Fruit fly (Drosophila melanogaster) whole organism, adult: ENCODE results near the gene sina.

Source experiments
- CG11617 ChIP-seq: fragments of 200-800 bp; sonication (Bioruptor generic); optimal IDR thresholded peaks from 2 replicates; lab custom pipeline; 2017; ENCODE audit warnings: mild to moderate bottlenecking, missing biosample characterization, missing genetic modification reagents, missing genetic modification characterization
- CG12768 ChIP-seq: fragments of 200-800 bp; sonication (Bioruptor generic); optimal IDR thresholded peaks from 2 replicates; lab custom pipeline; 2017; ENCODE audit warnings: missing biosample characterization, missing genetic modification characterization, mild to moderate bottlenecking, moderate library complexity, missing genetic modification reagents
- CG14711 ChIP-seq: fragments of 200-800 bp; sonication (Bioruptor generic); optimal IDR thresholded peaks from 2 replicates; lab custom pipeline; 2018; ENCODE audit warnings: missing biosample characterization, mild to moderate bottlenecking, missing genetic modification characterization, moderate library complexity
- CG1620 ChIP-seq: fragments of 200-800 bp; sonication (Bioruptor generic); optimal IDR thresholded peaks from 2 replicates; lab custom pipeline; 2016; ENCODE audit warnings: missing biosample characterization, missing genetic modification characterization
- CG33017 ChIP-seq: fragments of 200-800 bp; sonication (Bioruptor generic); optimal IDR thresholded peaks from 2 replicates; lab custom pipeline; 2018; ENCODE audit warnings: missing biosample characterization, mild to moderate bottlenecking, missing genetic modification characterization, moderate library complexity
- CG5204 ChIP-seq: fragments of 200-800 bp; sonication (Bioruptor generic); optimal IDR thresholded peaks from 2 replicates; lab custom pipeline; 2016; ENCODE audit warnings: missing biosample characterization, missing genetic modification characterization
- CG7045 ChIP-seq: fragments of 200-800 bp; sonication (Bioruptor generic); optimal IDR thresholded peaks from 2 replicates; lab custom pipeline; 2017; ENCODE audit warnings: missing biosample characterization, mild to moderate bottlenecking, missing genetic modification characterization
- CG7101 ChIP-seq: fragments of 200-800 bp; sonication (Bioruptor generic); optimal IDR thresholded peaks from 2 replicates; lab custom pipeline; 2018; ENCODE audit warnings: missing biosample characterization, mild to moderate bottlenecking, missing genetic modification characterization, moderate library complexity
- Clk ChIP-seq: fragments of 200-800 bp; sonication (Bioruptor generic); optimal IDR thresholded peaks from 2 replicates; lab custom pipeline; 2017; ENCODE audit warnings: missing biosample characterization, missing genetic modification characterization
- Crg-1 ChIP-seq: fragments of 200-800 bp; sonication (Bioruptor generic); optimal IDR thresholded peaks from 2 replicates; lab custom pipeline; 2016; ENCODE audit warnings: missing biosample characterization, missing genetic modification characterization
- Hr96 ChIP-seq: fragments of 200-800 bp; sonication (Bioruptor generic); optimal IDR thresholded peaks from 2 replicates; lab custom pipeline; 2016; ENCODE audit warnings: missing biosample characterization, missing genetic modification characterization
- Mnt ChIP-seq: fragments of 200-800 bp; sonication (Bioruptor generic); optimal IDR thresholded peaks from 2 replicates; lab custom pipeline; 2016; ENCODE audit warnings: missing biosample characterization, mild to moderate bottlenecking, missing genetic modification characterization
- bab1 ChIP-seq: fragments of 200-800 bp; sonication (Bioruptor generic); optimal IDR thresholded peaks from 3 replicates; lab custom pipeline; 2019; ENCODE audit warnings: missing biosample characterization, mild to moderate bottlenecking, missing genetic modification characterization, moderate library complexity
- cic ChIP-seq: fragments of 200-800 bp; sonication (Bioruptor generic); optimal IDR thresholded peaks from 2 replicates; lab custom pipeline; 2017; ENCODE audit warnings: missing biosample characterization, mild to moderate bottlenecking, missing genetic modification characterization, moderate library complexity
- cnc ChIP-seq, 2 experiments: fragments of >200 bp; optimal IDR thresholded peaks; 2 replicates each; lab custom pipeline; 2017
- kay ChIP-seq: fragments of 200-800 bp; sonication (Bioruptor generic); peaks from one replicate; lab custom pipeline; 2016; ENCODE audit warnings: missing biosample characterization, missing genetic modification characterization, borderline replicate concordance
- ovo ChIP-seq: fragments of 200-800 bp; sonication (Bioruptor generic); optimal IDR thresholded peaks from 2 replicates; lab custom pipeline; 2016; ENCODE audit warnings: missing biosample characterization, missing genetic modification characterization
- pad ChIP-seq: fragments of 200-800 bp; sonication (Bioruptor generic); optimal IDR thresholded peaks from 3 replicates; lab custom pipeline; 2017; ENCODE audit warnings: missing biosample characterization, missing genetic modification characterization, mild to moderate bottlenecking, moderate library complexity, missing genetic modification reagents
- tj ChIP-seq: fragments of 200-800 bp; sonication (Bioruptor generic); optimal IDR thresholded peaks from 3 replicates; lab custom pipeline; 2017; ENCODE audit warnings: missing biosample characterization, mild to moderate bottlenecking, missing genetic modification characterization, moderate library complexity
- toe ChIP-seq: fragments of 200-800 bp; sonication (Bioruptor generic); optimal IDR thresholded peaks from 2 replicates; lab custom pipeline; 2016; ENCODE audit warnings: missing biosample characterization, missing genetic modification characterization

Gene sina

DNA sequence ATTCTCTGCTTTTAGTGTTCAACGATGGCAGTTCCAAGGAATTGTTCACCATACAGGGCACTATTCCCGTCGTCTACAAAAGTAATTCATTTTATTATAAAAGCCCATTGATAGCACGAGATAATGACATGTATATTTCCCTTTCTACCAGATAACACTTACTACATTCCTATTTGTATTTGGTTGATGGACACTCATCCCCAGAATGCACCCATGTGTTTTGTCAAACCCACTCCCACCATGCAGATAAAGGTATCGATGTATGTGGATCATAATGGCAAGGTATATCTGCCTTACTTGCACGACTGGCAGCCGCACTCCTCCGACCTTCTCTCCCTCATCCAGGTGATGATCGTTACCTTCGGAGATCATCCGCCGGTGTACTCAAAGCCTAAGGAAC is 10.6 kb upstream of the sina start:
- no peak for TF ChIP-seq ovo (GFP tag; lab: Kevin White, UChicago)
- TF ChIP-seq toe (GFP tag; lab: Kevin White, UChicago), result no peak
- TF ChIP-seq CG7101 (tag; lab: Kevin White, UChicago), result no peak
- peak; percentile 95 for TF ChIP-seq cic (GFP tag; lab: Kevin White, UChicago)
- no peak for TF ChIP-seq cnc (optimal IDR thresholded peaks at IDR 0.05; lab: Kevin White, UChicago)
- TF ChIP-seq CG7045 (GFP tag; lab: Kevin White, UChicago), result no peak
- no peak for TF ChIP-seq CG33017 (tag; lab: Kevin White, UChicago)
- no peak for TF ChIP-seq Crg-1 (GFP tag; lab: Kevin White, UChicago)
- TF ChIP-seq Clk (GFP tag; lab: Kevin White, UChicago), result no peak
- no peak for TF ChIP-seq CG1620 (GFP tag; lab: Kevin White, UChicago)
- no peak for TF ChIP-seq pad
- no peak for TF ChIP-seq bab1 (GFP tag; lab: Kevin White, UChicago)
- peak; percentile 25 for TF ChIP-seq Mnt (GFP tag; lab: Kevin White, UChicago)
- TF ChIP-seq tj (GFP tag; lab: Kevin White, UChicago), result no peak
- no peak for TF ChIP-seq CG14711 (tag; lab: Kevin White, UChicago)

DNA sequence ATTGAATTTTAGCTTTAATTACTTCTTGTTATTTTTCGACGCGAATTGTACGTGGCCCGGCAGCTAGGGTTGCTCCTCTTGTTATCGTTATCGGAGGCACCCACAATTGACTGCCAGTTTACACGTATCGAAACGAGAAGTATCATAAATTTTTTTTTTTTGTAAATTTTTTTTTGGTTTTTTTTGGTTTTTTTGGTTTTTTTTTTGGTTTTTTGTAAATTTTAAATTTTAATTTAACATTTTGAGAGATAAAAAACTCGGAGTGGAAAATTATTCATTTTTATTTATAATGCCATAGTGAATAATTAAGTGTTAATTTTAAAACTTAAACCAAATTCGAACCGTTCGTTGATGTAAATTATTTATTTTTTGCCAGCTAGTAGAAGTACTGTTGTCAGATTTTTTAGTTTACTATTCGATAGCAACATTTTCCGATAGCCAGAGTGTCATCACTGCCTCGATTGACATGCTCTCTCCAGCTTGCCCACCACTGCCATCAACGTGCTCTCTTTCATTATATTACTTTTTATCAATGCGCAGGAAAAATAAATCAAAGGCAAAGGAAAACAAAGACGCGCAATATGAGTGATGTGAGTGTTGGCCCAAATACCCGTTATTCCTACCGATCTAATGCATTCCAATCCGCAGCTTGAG is 8.5 kb upstream of the sina start, which contains the start of the genes kud and Zcchc7:
TSS of gene kud (minus strand) at position 72 of the 654 bp plus-strand sequence.
TSS of gene Zcchc7 (plus strand) at position 467 of the 654 bp plus-strand sequence.
- TF ChIP-seq Crg-1 (GFP tag; lab: Kevin White, UChicago), result peak; percentile 67
- no peak for TF ChIP-seq toe (GFP tag; lab: Kevin White, UChicago)
- peak; percentile 78 for TF ChIP-seq CG33017 (tag; lab: Kevin White, UChicago)
- TF ChIP-seq Hr96 (GFP tag; lab: Kevin White, UChicago), result peak; percentile 82
- TF ChIP-seq pad, result peak; percentile 57
- TF ChIP-seq kay (GFP tag; lab: Kevin White, UChicago), result no peak
- TF ChIP-seq CG7101 (tag; lab: Kevin White, UChicago), result peak; percentile 82
- peak; percentile 78 for TF ChIP-seq Mnt (GFP tag; lab: Kevin White, UChicago)
- TF ChIP-seq CG14711 (tag; lab: Kevin White, UChicago), result peak; percentile 82
- peak; percentile 72 for TF ChIP-seq bab1 (GFP tag; lab: Kevin White, UChicago)
- TF ChIP-seq cic (GFP tag; lab: Kevin White, UChicago), result peak; percentile 34
- peak; percentile 84 for TF ChIP-seq CG11617
- TF ChIP-seq CG5204, result no peak
- peak; percentile 73 for TF ChIP-seq Clk (GFP tag; lab: Kevin White, UChicago)
- peak; percentile 86 for TF ChIP-seq CG7045 (GFP tag; lab: Kevin White, UChicago)
- no peak for TF ChIP-seq cnc (optimal IDR thresholded peaks at IDR 0.05; lab: Kevin White, UChicago)
- peak; percentile 80 for TF ChIP-seq CG12768 (GFP tag; lab: Kevin White, UChicago)
- peak; percentile 45 for TF ChIP-seq ovo (GFP tag; lab: Kevin White, UChicago)
- TF ChIP-seq CG1620 (GFP tag; lab: Kevin White, UChicago), result peak; percentile 84
- peak; percentile 55 for TF ChIP-seq tj (GFP tag; lab: Kevin White, UChicago)

DNA sequence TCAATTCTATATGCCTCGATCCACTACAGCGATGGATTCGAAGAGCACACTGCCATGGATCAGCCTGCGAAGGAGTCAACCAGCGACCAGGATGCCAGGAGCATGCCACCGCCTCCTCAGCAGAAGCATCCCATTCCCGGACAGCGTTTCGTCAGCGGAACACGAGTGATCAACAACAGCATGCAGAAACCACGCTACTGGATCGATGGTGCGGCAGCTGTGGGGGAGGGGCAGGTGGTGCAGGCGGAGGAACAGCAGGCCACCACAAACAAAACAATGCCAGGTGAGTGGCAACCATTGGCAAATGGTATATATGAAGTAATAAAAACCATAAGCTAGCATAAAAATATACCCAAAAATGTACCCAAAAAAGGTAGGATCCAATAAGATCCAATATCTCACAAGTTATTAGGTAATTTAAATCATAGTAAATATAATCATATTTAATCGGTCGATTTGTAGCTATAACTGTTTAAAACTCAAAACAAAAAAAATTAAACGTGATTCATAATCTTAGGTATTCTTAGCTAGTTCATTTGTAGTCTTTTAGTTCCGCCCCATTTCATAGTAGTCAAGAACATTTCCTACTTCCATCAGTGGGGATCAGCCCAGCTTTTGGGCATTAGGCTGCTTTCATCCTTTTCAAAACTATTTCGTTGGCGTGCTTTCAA is 7.8 kb upstream of the sina start, which contains the start of gene CG32161:
TSS of gene CG32161 (plus strand) at position 621 of the 671 bp plus-strand sequence.
- TF ChIP-seq CG33017 (tag; lab: Kevin White, UChicago) (no peak), CG12768 (GFP tag; lab: Kevin White, UChicago) (no peak), kay (GFP tag; lab: Kevin White, UChicago) (no peak), tj (GFP tag; lab: Kevin White, UChicago) (no peak), Crg-1 (GFP tag; lab: Kevin White, UChicago) (no peak)

DNA sequence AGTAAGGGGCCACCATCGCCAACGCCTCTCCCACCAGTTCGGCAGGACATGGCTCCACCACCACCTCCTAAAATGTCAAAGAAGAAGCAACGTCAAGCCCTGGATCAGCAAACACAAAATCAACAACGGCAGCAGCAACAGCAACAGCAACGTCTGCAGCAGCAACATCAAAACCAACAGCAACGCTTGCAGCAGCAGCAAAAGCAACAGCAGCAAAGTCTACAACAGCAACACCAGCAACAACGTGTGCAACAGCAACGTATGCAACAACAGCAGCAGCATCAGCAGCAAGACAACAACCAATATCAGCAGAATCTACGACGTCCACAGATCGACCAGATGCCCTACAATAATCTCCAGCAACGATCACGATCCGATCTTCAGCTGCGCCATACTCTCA is 2.0 kb upstream of the sina start:
- TF ChIP-seq CG7045 (GFP tag; lab: Kevin White, UChicago) (no peak), Clk (GFP tag; lab: Kevin White, UChicago) (no peak), Mnt (GFP tag; lab: Kevin White, UChicago) (no peak), cnc (optimal IDR thresholded peaks at IDR 0.05; lab: Kevin White, UChicago) (no peak), CG33017 (tag; lab: Kevin White, UChicago) (no peak), Crg-1 (GFP tag; lab: Kevin White, UChicago) (no peak), CG12768 (GFP tag; lab: Kevin White, UChicago) (no peak), cic (GFP tag; lab: Kevin White, UChicago) (no peak), tj (GFP tag; lab: Kevin White, UChicago) (no peak), pad (no peak), kay (GFP tag; lab: Kevin White, UChicago) (no peak), Hr96 (GFP tag; lab: Kevin White, UChicago) (no peak), ovo (GFP tag; lab: Kevin White, UChicago) (no peak), CG11617 (no peak), bab1 (GFP tag; lab: Kevin White, UChicago) (no peak), CG5204 (no peak), toe (GFP tag; lab: Kevin White, UChicago) (no peak), CG14711 (tag; lab: Kevin White, UChicago) (no peak)

DNA sequence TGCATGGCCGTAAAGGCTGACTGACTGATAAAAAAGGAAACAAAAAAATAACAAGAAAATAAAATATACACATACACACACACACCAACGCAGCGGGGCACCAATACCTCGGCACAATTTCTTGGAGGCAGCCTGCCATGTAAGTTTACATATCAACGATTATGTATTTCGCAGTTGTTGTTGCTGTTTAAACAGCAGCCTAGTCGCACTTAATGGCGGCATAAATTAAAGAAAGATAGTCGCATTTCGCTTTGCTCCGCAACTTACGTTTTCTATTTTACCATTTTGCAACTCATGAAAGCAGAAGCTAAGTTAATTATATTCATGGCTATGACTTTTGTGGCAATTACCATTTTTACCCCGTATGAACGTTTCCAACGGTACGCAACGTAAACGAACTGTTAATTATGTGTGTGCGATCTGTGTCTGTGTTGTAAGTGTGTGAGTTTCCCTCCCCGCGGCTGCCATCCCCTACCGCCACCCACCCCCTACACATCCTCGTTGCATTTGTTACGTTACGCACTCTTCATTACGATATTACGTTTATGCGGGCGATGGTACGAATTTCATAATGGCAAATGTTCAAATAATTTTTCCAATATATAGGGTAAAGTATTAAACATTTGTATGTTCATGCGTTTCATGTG is 959 bp downstream of the sina start:
- TF ChIP-seq CG12768 (GFP tag; lab: Kevin White, UChicago) (peak; percentile 1), CG5204 (no peak), pad (peak; percentile 90)
